Fruit fly (Drosophila melanogaster): ENCODE data around the gene CG17778.

- no peak for TF ChIP-seq CG8478 (optimal IDR thresholded peaks at IDR 0.05)
- TF ChIP-seq CTCF (optimal IDR thresholded peaks at IDR 0.05) = no peak
Observed at dm6 chrX:520215-520861, 25.9 kb downstream of the CG17778 start.
